Worm (Caenorhabditis elegans) whole organism, L2 larva: ENCODE results near the gene T19D2.13.

Source experiments
- ZK546.5 ChIP-seq: sonication (generic microtip); optimal IDR thresholded peaks from 2 replicates; lab custom pipeline; 2017; ENCODE audit warnings: missing biosample characterization, missing genetic modification characterization
- alr-1 ChIP-seq: fragments of 150-350 bp; optimal IDR thresholded peaks from 2 replicates; lab custom pipeline; 2014; ENCODE audit warnings: missing biosample characterization, missing genetic modification characterization
- aly-2 ChIP-seq: fragments of 150-350 bp; optimal IDR thresholded peaks from 2 replicates; lab custom pipeline; 2014; ENCODE audit warnings: missing biosample characterization, missing genetic modification characterization
- ama-1 ChIP-seq: fragments of 150-350 bp; optimal IDR thresholded peaks from 2 replicates; lab custom pipeline; 2018; ENCODE audit warnings: inconsistent platforms
- ceh-16 ChIP-seq: fragments of 150-350 bp; optimal IDR thresholded peaks from 2 replicates; lab custom pipeline; 2014; ENCODE audit warnings: missing biosample characterization, missing genetic modification characterization
- fos-1 ChIP-seq: fragments of 150-350 bp; optimal IDR thresholded peaks from 2 replicates; lab custom pipeline; 2014; ENCODE audit warnings: missing biosample characterization, missing genetic modification characterization
- nhr-11 ChIP-seq: fragments of 150-350 bp; optimal IDR thresholded peaks from 2 replicates; lab custom pipeline; 2014; ENCODE audit warnings: missing biosample characterization, missing genetic modification characterization
- nhr-25 ChIP-seq: fragments of 150-350 bp; sonication (generic microtip); optimal IDR thresholded peaks from 3 replicates; lab custom pipeline; 2014; ENCODE audit warnings: missing biosample characterization, missing genetic modification characterization
- snpc-4 ChIP-seq: fragments of 150-350 bp; optimal IDR thresholded peaks from 2 replicates; lab custom pipeline; 2014; ENCODE audit warnings: missing biosample characterization, missing genetic modification characterization
- unc-62 ChIP-seq: fragments of 150-350 bp; optimal IDR thresholded peaks from 2 replicates; lab custom pipeline; 2014; ENCODE audit warnings: missing biosample characterization, missing genetic modification reagents, missing genetic modification characterization
- zag-1 ChIP-seq: fragments of 150-350 bp; optimal IDR thresholded peaks from 2 replicates; lab custom pipeline; 2014; ENCODE audit warnings: missing biosample characterization, missing genetic modification characterization
- ztf-4 ChIP-seq: fragments of 150-350 bp; optimal IDR thresholded peaks from 2 replicates; lab custom pipeline; 2014; ENCODE audit warnings: missing biosample characterization, missing genetic modification characterization

- TF ChIP-seq nhr-11 (tag; lab: Kevin White, UChicago) (no peak), nhr-25 (tag; lab: Kevin White, UChicago) (no peak), ceh-16 (tag; lab: Kevin White, UChicago) (no peak), ama-1 (lab: Kevin White, UChicago) (no peak), aly-2 (tag; lab: Kevin White, UChicago) (no peak), fos-1 (tag; lab: Kevin White, UChicago) (no peak), zag-1 (tag; lab: Kevin White, UChicago) (no peak), ZK546.5 (tag; lab: Kevin White, UChicago) (no peak), alr-1 (tag; lab: Kevin White, UChicago) (no peak), ztf-4 (tag; lab: Kevin White, UChicago) (no peak), unc-62 (GFP tag; lab: Kevin White, UChicago) (no peak), snpc-4 (no peak)
Observed at ce11 chrX:3919689-3920088, 22.5 kb downstream of the T19D2.13 start.
